Fruit fly (Drosophila melanogaster) whole organism, wandering third instar larva: ENCODE data around the gene Pus1.

Experiments
- Abd-B ChIP-seq: fragments of >200 bp; optimal IDR thresholded peaks from 2 replicates; lab custom pipeline; 2017; ENCODE audit warnings: missing biosample characterization, missing genetic modification characterization
- CG32264 ChIP-seq: fragments of 200-800 bp; sonication (Bioruptor generic); optimal IDR thresholded peaks from 2 replicates; lab custom pipeline; 2016; ENCODE audit warnings: missing biosample characterization, missing genetic modification characterization
- CG9705 ChIP-seq: fragments of 200-800 bp; sonication (Bioruptor generic); optimal IDR thresholded peaks from 2 replicates; lab custom pipeline; 2018; ENCODE audit warnings: missing biosample characterization, mild to moderate bottlenecking, missing genetic modification characterization
- CrebA ChIP-seq: fragments of 200-800 bp; sonication (Bioruptor generic); optimal IDR thresholded peaks from 2 replicates; lab custom pipeline; 2016; ENCODE audit warnings: missing biosample characterization, mild to moderate bottlenecking, missing genetic modification characterization, borderline replicate concordance
- Dfd ChIP-seq: fragments of >200 bp; optimal IDR thresholded peaks from 2 replicates; lab custom pipeline; 2017; ENCODE audit warnings: missing biosample characterization, missing genetic modification characterization
- Dif ChIP-seq: fragments of 200-275, 200-300 bp; sonication (Bioruptor generic); optimal IDR thresholded peaks from 2 replicates; lab custom pipeline; 2018; ENCODE audit warnings: missing biosample characterization, missing genetic modification characterization; ENCODE audit not compliant: partially characterized antibody
- Hnf4 ChIP-seq: fragments of 200-800 bp; sonication (Bioruptor generic); optimal IDR thresholded peaks from 2 replicates; lab custom pipeline; 2016; ENCODE audit warnings: missing biosample characterization, mild to moderate bottlenecking, missing genetic modification characterization
- Hr78 ChIP-seq: fragments of >200 bp; optimal IDR thresholded peaks from 2 replicates; lab custom pipeline; 2017; ENCODE audit warnings: missing biosample characterization, missing genetic modification characterization
- Jra ChIP-seq: sonication (Bioruptor generic); optimal IDR thresholded peaks from 2 replicates; lab custom pipeline; 2016; ENCODE audit warnings: missing biosample characterization, missing genetic modification characterization
- Mio ChIP-seq: sonication (Bioruptor generic); optimal IDR thresholded peaks from 2 replicates; lab custom pipeline; 2016; ENCODE audit warnings: missing biosample characterization, missing genetic modification characterization
- N ChIP-seq: fragments of >200 bp; optimal IDR thresholded peaks from 2 replicates; lab custom pipeline; 2018; ENCODE audit warnings: missing biosample characterization, missing external identifiers, missing genetic modification characterization
- OdsH ChIP-seq: fragments of 200-800 bp; sonication (Bioruptor generic); optimal IDR thresholded peaks from 2 replicates; lab custom pipeline; 2016; ENCODE audit warnings: missing biosample characterization, mild to moderate bottlenecking, missing genetic modification characterization
- Rel ChIP-seq, 2 experiments: fragments of 200-800 bp; sonication (Bioruptor generic) in 1 of 2; optimal IDR thresholded peaks; 2 replicates in 1 of 2; 3 replicates in 1 of 2; lab custom pipeline; 2016 to 2019; ENCODE audit warnings: mild to moderate bottlenecking in 2 of 2, missing biosample characterization in 2 of 2, missing genetic modification characterization in 2 of 2, moderate library complexity in 1 of 2
- Vsx2 ChIP-seq: fragments of 200-300, 225-300 bp; sonication (Bioruptor generic); optimal IDR thresholded peaks from 2 replicates; lab custom pipeline; 2018; ENCODE audit warnings: missing biosample characterization, missing genetic modification characterization; ENCODE audit not compliant: partially characterized antibody
- br ChIP-seq: fragments of 200-800 bp; sonication (Bioruptor generic); optimal IDR thresholded peaks from 2 replicates; lab custom pipeline; 2016; ENCODE audit warnings: missing biosample characterization, missing genetic modification characterization
- brk ChIP-seq: fragments of 200-800 bp; sonication (Bioruptor generic); optimal IDR thresholded peaks from 2 replicates; lab custom pipeline; 2016; ENCODE audit warnings: missing biosample characterization, mild to moderate bottlenecking, missing genetic modification characterization
- dl ChIP-seq, 2 experiments: fragments of 175-275, 200-275 bp in 1 of 2; fragments of 200-275 bp in 1 of 2; sonication (Bioruptor generic); optimal IDR thresholded peaks; lab custom pipeline; 2018; ENCODE audit warnings: mild to moderate bottlenecking in 2 of 2, missing biosample characterization in 2 of 2, missing genetic modification characterization in 2 of 2, moderate library complexity in 2 of 2; ENCODE audit not compliant: partially characterized antibody in 2 of 2, insufficient read depth in 1 of 2
- dsf ChIP-seq: sonication (Bioruptor generic); optimal IDR thresholded peaks from 2 replicates; lab custom pipeline; 2016; ENCODE audit warnings: missing biosample characterization, missing genetic modification characterization, borderline replicate concordance
- ey ChIP-seq: fragments of 200-800 bp; sonication (Bioruptor generic); optimal IDR thresholded peaks from 2 replicates; lab custom pipeline; 2016; ENCODE audit warnings: missing biosample characterization, missing genetic modification characterization
- fru ChIP-seq: fragments of 200-800 bp; sonication (Bioruptor generic); optimal IDR thresholded peaks from 3 replicates; lab custom pipeline; 2016; ENCODE audit warnings: missing biosample characterization, mild to moderate bottlenecking, missing genetic modification characterization
- jim ChIP-seq: fragments of 175-275, 200-325 bp; sonication (Bioruptor generic); optimal IDR thresholded peaks from 2 replicates; lab custom pipeline; 2016; ENCODE audit warnings: missing biosample characterization, mild to moderate bottlenecking, missing genetic modification characterization
- pan ChIP-seq: fragments of >200 bp; optimal IDR thresholded peaks from 2 replicates; lab custom pipeline; 2017
- psq ChIP-seq: fragments of 200-800 bp; sonication (Bioruptor generic); optimal IDR thresholded peaks from 3 replicates; lab custom pipeline; 2017; ENCODE audit warnings: missing biosample characterization, mild to moderate bottlenecking, missing genetic modification characterization, moderate library complexity
- rgr ChIP-seq: fragments of 200-800 bp; sonication (Bioruptor generic); optimal IDR thresholded peaks from 3 replicates; lab custom pipeline; 2016; ENCODE audit warnings: missing biosample characterization, mild to moderate bottlenecking, missing genetic modification characterization
- sv ChIP-seq: fragments of 200-800 bp; sonication (Bioruptor generic); optimal IDR thresholded peaks from 3 replicates; lab custom pipeline; 2016; ENCODE audit warnings: missing biosample characterization, missing genetic modification characterization
- woc ChIP-seq: sonication (Bioruptor generic); optimal IDR thresholded peaks from 2 replicates; lab custom pipeline; 2016; ENCODE audit warnings: missing biosample characterization, mild to moderate bottlenecking, missing genetic modification characterization

Gene Pus1

dm6 chr3R:20633984-20634446 is 41.5 kb upstream of the Pus1 start:
- TF ChIP-seq ey (GFP tag; lab: Kevin White, UChicago) (peak; percentile 76), woc (GFP tag; lab: Kevin White, UChicago) (peak; percentile 97), sv (GFP tag; lab: Kevin White, UChicago) (peak; percentile 19), br (GFP tag; lab: Kevin White, UChicago) (peak; percentile 86), CG32264 (peak; percentile 41), OdsH (GFP tag; lab: Kevin White, UChicago) (peak; percentile 79), dsf (GFP tag; lab: Kevin White, UChicago) (no peak), Jra (peak; percentile 69), Hnf4 (GFP tag; lab: Kevin White, UChicago) (no peak), CG9705 (peak; percentile 37), psq (GFP tag; lab: Kevin White, UChicago) (peak; percentile 62), Rel (GFP tag; optimal IDR thresholded peaks at IDR 0.05; lab: Kevin White, UChicago) (no peak), Rel (tag; optimal IDR thresholded peaks at IDR 0.05; lab: Kevin White, UChicago) (no peak)

dm6 chr3R:20626123-20626522 is 33.7 kb upstream of the Pus1 start:
- TF ChIP-seq sv (GFP tag; lab: Kevin White, UChicago) (no peak), Mio (GFP tag; lab: Kevin White, UChicago) (no peak), fru (GFP tag; lab: Kevin White, UChicago) (no peak), N (GFP tag; lab: Kevin White, UChicago) (no peak), brk (GFP tag; lab: Kevin White, UChicago) (no peak)

DNA sequence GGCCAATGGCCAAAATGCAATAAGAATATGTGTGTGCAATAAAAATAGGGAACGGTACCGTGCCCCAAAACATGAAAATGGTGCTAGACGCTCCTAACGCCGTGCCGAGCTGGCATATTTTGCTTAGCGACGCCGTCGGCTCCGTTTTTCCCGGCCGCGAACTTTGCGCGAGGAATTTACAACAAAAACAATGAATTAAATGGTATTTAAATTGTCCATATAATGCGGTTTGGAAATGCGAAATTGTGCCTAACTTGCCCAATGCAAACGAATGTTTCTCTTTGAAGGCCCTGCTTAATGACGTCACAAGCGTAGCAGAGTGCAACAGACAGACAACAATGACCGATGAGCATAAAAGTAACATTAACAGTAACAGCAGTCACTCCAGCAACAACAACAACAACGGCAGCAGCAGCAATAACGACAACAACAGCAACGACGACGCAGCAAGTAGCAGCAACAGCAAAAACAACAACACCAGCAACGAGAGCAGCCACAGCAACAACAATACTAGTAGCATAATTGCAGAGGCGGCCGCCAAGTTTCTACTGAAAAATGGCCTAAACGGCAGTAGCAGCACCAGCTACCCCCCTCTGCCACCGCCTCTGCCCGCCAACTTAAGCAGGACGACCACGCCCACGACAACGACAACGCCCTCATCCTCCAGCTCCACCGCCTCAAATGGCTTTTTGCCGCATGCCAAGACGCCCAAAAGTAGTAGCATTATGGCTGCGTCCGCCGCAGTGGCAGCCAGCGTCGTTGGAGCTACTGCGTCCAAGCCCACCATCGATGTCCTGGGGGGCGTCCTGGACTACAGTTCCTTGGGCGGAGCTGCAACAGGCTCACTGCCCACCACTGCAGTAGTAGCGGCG is 30.1 kb upstream of the Pus1 start:
- peak; percentile 9 for TF ChIP-seq psq (GFP tag; lab: Kevin White, UChicago)
- no peak for TF ChIP-seq dsf (GFP tag; lab: Kevin White, UChicago)
- TF ChIP-seq dl (GFP tag; optimal IDR thresholded peaks at IDR 0.05; lab: Kevin White, UChicago; ENCODE audit: insufficient read depth in 1 of 2, partially characterized antibody in 2 of 2): no peak
- no peak for TF ChIP-seq brk (GFP tag; lab: Kevin White, UChicago)
- TF ChIP-seq fru (GFP tag; lab: Kevin White, UChicago): no peak
- TF ChIP-seq, all 38 proteins: peak for 1

- no peak for TF ChIP-seq Dif
- no peak for TF ChIP-seq jim (GFP tag; lab: Kevin White, UChicago)
- TF ChIP-seq N (GFP tag; lab: Kevin White, UChicago): peak; percentile 94
- TF ChIP-seq Abd-B (GFP tag; lab: Kevin White, UChicago): peak; percentile 49
- peak; percentile 60 for TF ChIP-seq Hr78 (GFP tag; lab: Kevin White, UChicago)
- peak; percentile 77 for TF ChIP-seq psq (GFP tag; lab: Kevin White, UChicago)
Measured at dm6 chr3R:20621805-20622286, 29.4 kb upstream of the Pus1 start, which contains the start of gene H. TSS of gene H (plus strand) at chr3R:20621938.

DNA sequence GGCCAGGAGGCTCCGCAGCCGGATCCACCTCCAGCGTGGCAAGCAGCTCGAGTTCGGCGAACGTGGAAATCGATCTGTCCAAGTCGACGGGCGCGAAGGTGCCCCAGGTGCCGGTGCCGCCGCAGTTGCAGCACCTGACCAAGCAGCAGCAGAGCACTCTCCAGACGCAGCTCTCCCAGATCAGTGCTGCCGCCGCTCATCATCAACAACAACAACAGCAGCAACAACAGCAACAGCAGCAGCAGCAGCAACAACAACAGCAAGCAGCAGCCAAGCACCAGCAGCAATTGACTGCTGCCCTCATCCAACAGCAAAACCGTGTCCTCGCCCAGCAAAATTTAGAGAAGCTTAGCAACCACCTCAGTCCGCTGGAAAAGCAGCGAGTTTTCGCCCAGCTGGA is 26.5 kb upstream of the Pus1 start:
- peak; percentile 62 for TF ChIP-seq Dfd (GFP tag; lab: Kevin White, UChicago)
- TF ChIP-seq sv (GFP tag; lab: Kevin White, UChicago): no peak
- TF ChIP-seq, all 38 proteins: peak for 1

DNA sequence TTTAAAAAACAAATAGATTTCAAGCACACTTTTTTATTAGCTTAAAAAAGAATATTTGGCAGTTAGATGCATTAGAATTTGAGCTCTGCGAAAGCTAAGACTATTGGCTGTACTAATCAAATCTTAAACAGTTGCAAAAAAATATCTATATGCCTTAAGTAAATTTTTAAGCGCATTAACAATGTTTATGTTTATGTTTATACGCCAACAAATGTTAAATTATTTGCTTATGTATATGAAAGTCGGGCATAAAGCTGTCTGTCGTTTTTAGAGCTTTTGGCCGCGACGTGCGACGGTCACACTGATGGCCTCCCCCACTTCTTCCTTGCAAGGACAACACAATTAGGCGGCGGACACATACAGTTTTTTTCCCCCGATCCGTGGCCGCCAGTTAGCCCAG is 25.1 kb upstream of the Pus1 start, which contains the start of gene CG5466:
Gene CG5466, plus strand, starts transcription at position 301 of the 400 bp plus-strand sequence.
- TF ChIP-seq CrebA (GFP tag; lab: Kevin White, UChicago) (no peak), brk (GFP tag; lab: Kevin White, UChicago) (no peak), CG9705 (no peak), CG32264 (no peak), Dif (no peak), jim (GFP tag; lab: Kevin White, UChicago) (no peak), fru (GFP tag; lab: Kevin White, UChicago) (no peak), Mio (GFP tag; lab: Kevin White, UChicago) (no peak), pan (lab: Kevin White, UChicago) (no peak), br (GFP tag; lab: Kevin White, UChicago) (no peak), Vsx2 (GFP tag; lab: Kevin White, UChicago) (no peak), Jra (no peak), rgr (GFP tag; lab: Kevin White, UChicago) (no peak), Dfd (GFP tag; lab: Kevin White, UChicago) (no peak), Hr78 (GFP tag; lab: Kevin White, UChicago) (no peak), dsf (GFP tag; lab: Kevin White, UChicago) (no peak)
